Worm (Caenorhabditis elegans) whole organism, midembryonic: ENCODE results near the gene Y59C2A.2.
A peak's percentile ranks its signal among the peaks of the same experiment; 100 is the strongest.

Experiments
- T22C8.4 ChIP-seq: fragments of 200-800 bp; sonication (Bioruptor generic); IDR thresholded peaks from 2 replicates; pipeline ENCODE4 v1.3.6; 2022; ENCODE audit warnings: missing genetic modification characterization, missing compliant biosample characterization
- cog-1 ChIP-seq: sonication (generic microtip); optimal IDR thresholded peaks from 2 replicates; lab custom pipeline; 2016; ENCODE audit warnings: missing genetic modification characterization, missing compliant biosample characterization
- flt-1 ChIP-seq: fragments of 200-800 bp; sonication (Bioruptor generic); IDR thresholded peaks from 2 replicates; pipeline ENCODE4 v1.3.6; 2022; ENCODE audit warnings: missing genetic modification characterization, missing compliant biosample characterization
- klf-2 ChIP-seq: fragments of 200-800 bp; sonication (Bioruptor generic); conservative IDR thresholded peaks from 2 replicates; pipeline ENCODE4 v1.3.6; 2022; ENCODE audit warnings: missing genetic modification reagents, missing genetic modification characterization, missing compliant biosample characterization
- med-1 ChIP-seq: sonication (generic microtip); optimal IDR thresholded peaks from 2 replicates; lab custom pipeline; 2017; ENCODE audit warnings: missing genetic modification characterization, mild to moderate bottlenecking, missing compliant biosample characterization, antibody characterized with exemption, missing genetic modification reagents; ENCODE audit not compliant: insufficient read depth
- ref-1 ChIP-seq: fragments of 200-800 bp; sonication (Bioruptor generic); conservative IDR thresholded peaks from 2 replicates; pipeline ENCODE4 v1.3.6; 2022; ENCODE audit warnings: missing genetic modification reagents, missing genetic modification characterization, missing compliant biosample characterization
- tab-1 ChIP-seq: fragments of 200-800 bp; sonication (Bioruptor generic); IDR thresholded peaks from 2 replicates; pipeline ENCODE4 v1.3.6; 2022; ENCODE audit warnings: missing genetic modification characterization, missing compliant biosample characterization
- ztf-23 ChIP-seq: fragments of 200-800 bp; sonication (Bioruptor generic); IDR thresholded peaks from 2 replicates; pipeline ENCODE4 v1.3.6; 2022; ENCODE audit warnings: missing genetic modification reagents, missing genetic modification characterization, missing compliant biosample characterization
- ztf-29 ChIP-seq: fragments of 200-800 bp; sonication (Bioruptor generic); IDR thresholded peaks from 2 replicates; pipeline ENCODE4 v1.3.6; 2022; ENCODE audit warnings: missing genetic modification reagents, missing genetic modification characterization, missing compliant biosample characterization

The Y59C2A.2 gene

DNA sequence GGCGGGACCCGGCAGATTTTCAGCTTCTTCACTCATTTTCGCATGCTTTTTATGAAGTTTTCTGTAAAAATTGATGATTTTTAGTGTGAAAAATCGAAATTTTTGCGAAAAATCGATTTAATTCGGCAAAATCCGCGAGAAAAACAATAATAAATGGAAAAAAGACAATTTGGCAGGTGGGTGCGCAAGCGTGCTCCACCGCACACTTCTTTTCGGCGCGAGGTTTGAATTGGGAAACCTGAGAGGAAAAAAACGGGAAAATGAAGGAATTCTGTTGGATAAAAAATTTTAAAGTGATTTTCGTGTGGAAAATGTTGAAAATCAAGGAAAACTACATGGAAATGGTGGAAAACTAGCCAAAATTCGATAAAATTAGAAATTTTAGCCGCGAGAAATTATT is at the start of gene Y59C2A.2:
TSS of gene Y59C2A.2 (minus strand) at position 61 of the 400 bp plus-strand sequence.
- no peak for TF ChIP-seq T22C8.4
- TF ChIP-seq ref-1 (GFP tag; lab: Robert Waterston, UW), result no peak
- no peak for TF ChIP-seq med-1
- no peak for TF ChIP-seq flt-1
- TF ChIP-seq tab-1 (GFP tag; lab: Robert Waterston, UW), result no peak
- TF ChIP-seq klf-2, result no peak
- no peak for TF ChIP-seq ztf-29 (GFP tag; lab: Robert Waterston, UW)
- TF ChIP-seq cog-1 (tag; lab: Kevin White, UChicago), result no peak
- TF ChIP-seq ztf-23 (GFP tag; lab: Robert Waterston, UW), result no peak

DNA sequence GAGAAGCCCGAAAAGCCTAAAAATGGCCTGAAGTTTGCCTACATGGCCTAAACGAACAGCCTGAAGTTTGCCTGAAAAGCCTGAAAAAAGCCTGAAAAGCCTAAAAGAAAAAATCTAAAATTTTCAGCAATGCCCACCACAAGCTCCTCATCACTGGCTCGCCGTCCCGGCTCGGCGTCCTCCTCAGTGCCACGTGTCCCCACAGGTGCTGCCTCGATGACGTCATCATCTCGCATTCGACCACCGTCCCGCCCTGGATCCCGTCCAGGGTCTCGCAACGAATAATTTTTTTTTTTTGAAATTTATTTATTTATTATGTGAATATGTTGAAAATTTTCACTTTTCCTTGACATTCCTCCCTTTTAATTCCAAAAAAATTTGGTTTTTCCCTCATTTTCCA is 49.7 kb upstream of the Y59C2A.2 start:
- no peak for TF ChIP-seq tab-1 (GFP tag; lab: Robert Waterston, UW)
- no peak for TF ChIP-seq ztf-29 (GFP tag; lab: Robert Waterston, UW)
- TF ChIP-seq flt-1, result no peak

DNA sequence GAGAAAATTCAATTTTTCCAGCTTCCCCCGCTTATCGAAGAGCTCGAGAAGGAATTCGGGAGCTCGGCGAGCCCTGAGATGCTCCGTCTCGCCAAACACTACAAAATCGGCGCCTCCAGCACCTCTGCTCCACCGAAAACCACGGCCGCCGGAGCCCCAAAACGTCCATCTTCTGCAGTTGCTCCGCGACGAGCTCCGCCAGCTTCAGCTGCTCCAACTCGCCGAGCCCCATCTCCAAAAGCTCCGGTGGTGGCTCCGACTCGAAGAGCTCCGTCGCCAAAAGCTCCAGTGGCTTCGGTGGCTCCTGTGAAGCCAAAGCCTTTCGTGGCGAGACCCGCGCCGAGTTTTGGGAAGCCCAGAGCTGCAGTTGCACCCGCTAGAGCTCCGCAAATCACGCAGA is 47.7 kb upstream of the Y59C2A.2 start:
- no peak for TF ChIP-seq med-1
- TF ChIP-seq ztf-29 (GFP tag; lab: Robert Waterston, UW), result no peak
- TF ChIP-seq ref-1 (GFP tag; lab: Robert Waterston, UW), result peak; percentile 30; the same call in 1 of the 2 replicates
- TF ChIP-seq flt-1, result no peak

DNA sequence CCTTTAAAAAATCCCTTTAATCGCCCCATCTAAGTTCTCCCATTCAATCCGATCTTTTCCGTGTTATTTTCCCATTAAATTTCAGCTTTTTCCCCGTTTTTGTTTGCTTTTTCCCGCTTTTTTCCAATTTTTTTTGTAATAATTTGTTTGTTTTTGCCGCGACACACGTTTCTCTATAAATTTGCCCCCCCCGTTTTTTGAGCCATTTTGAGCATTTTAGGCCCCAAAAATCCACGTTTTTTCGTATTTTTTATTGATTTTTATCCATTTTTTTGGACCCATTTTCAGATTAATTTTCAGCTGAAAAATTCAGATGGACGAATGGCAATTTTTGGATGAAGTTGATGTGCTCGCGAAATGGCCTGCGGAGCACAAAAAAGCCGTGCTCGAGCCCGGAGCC is 39.4 kb upstream of the Y59C2A.2 start, which contains the start of gene F54A3.2:
TSS of gene F54A3.2 (plus strand) at position 301 of the 400 bp plus-strand sequence.
- TF ChIP-seq ztf-23 (GFP tag; lab: Robert Waterston, UW), result no peak
- no peak for TF ChIP-seq klf-2
- no peak for TF ChIP-seq flt-1
- no peak for TF ChIP-seq med-1
- TF ChIP-seq cog-1 (tag; lab: Kevin White, UChicago), result no peak
- TF ChIP-seq T22C8.4, result no peak
- no peak for TF ChIP-seq ztf-29 (GFP tag; lab: Robert Waterston, UW)
- no peak for TF ChIP-seq ref-1 (GFP tag; lab: Robert Waterston, UW)
- no peak for TF ChIP-seq tab-1 (GFP tag; lab: Robert Waterston, UW)

DNA sequence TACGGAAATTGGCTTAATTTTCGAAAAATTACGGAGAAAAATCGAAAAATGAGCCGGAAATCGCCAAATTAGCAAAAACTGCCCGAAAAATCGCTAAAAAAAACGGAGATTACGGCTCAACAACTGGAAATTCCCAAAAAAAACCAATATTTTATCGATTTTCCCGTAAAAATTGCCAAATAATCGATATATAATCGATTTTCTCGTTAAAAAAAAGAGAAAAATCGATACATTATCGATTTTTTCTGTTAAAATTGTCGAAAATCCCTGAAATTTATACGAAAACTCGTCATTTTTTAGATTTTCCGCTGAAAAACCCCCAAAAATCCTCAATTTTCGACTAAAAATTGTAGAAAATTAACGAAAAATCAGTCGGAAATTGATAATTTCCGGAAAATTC is 32.4 kb upstream of the Y59C2A.2 start:
- no peak for TF ChIP-seq ztf-29 (GFP tag; lab: Robert Waterston, UW)
- TF ChIP-seq T22C8.4, result 0 out of 2 replicates have a peak, but pooled peaks have one; percentile 6
- TF ChIP-seq flt-1, result no peak
- TF ChIP-seq med-1, result no peak
- no peak for TF ChIP-seq cog-1 (tag; lab: Kevin White, UChicago)
- TF ChIP-seq ztf-23 (GFP tag; lab: Robert Waterston, UW), result no peak
- no peak for TF ChIP-seq klf-2
- TF ChIP-seq tab-1 (GFP tag; lab: Robert Waterston, UW), result no peak

DNA sequence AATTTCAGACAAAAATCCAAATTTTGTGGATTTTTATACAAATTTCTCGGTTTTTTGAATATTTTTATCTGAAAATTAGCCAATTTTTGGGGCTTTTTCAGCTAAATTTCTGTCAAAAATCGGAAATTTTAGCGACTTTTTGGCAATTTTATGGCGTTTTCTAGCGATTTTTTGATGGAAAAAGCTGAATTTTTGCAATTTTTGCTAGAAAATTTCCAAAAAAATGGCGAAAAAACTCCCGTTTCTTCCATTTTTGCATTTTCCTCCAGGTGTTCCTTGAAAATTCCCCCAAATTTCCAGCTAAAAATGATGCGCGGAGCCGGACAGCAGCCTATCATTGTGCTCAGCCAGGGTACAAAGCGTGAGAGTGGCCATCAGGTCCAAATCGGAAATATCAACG is 29.3 kb upstream of the Y59C2A.2 start, which contains the start of gene cct-3:
TSS of gene cct-3 (plus strand) at position 301 of the 400 bp plus-strand sequence.
- TF ChIP-seq ztf-29 (GFP tag; lab: Robert Waterston, UW), result no peak
- TF ChIP-seq med-1, result no peak
- TF ChIP-seq ref-1 (GFP tag; lab: Robert Waterston, UW), result no peak

DNA sequence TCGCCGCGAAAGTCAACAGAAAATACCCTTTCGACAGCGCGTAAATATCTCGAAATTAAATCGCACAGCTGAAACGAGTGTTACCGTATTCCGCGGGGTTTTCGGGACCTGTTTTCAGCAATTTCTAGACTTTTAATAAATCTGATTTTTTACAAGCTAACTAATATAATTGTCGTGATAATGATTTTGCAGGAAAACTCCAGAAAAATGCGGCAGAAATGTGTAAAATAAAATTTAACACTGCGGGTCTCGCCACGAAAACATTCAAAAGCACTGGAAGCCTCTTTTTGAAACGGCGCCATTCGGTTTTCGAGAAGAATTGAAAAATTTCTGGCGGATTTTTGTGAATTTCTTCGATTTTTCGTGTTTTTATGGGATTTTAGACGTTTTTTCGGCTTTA is 28.5 kb upstream of the Y59C2A.2 start, which contains the start of gene F54A3.6:
TSS of gene F54A3.6 (minus strand) at position 42 of the 400 bp plus-strand sequence.
- 0 out of 2 replicates have a peak, but pooled peaks have one; percentile 31 for TF ChIP-seq ztf-23 (GFP tag; lab: Robert Waterston, UW)

DNA sequence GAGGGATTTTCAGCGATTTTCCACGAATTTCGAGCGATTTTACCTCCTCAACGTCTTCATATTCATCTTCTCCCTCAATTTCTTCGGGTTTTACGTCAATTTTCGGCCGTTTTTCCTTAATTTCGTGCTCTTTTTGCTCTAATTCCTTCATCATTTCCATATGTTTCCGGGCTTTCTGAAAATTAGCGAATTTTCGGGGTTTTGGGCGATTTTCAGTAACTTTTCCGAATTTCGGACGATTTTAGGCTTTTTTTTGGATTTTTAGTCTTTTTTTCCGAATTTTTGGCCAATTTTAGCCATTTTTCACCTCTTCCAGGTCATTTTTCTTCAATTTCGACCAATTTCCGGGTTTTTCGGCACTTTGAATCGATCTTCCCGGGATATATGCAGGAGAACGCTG is 26.4 kb upstream of the Y59C2A.2 start:
- TF ChIP-seq flt-1, result no peak
- TF ChIP-seq klf-2, result no peak
- no peak for TF ChIP-seq med-1
- TF ChIP-seq T22C8.4, result no peak
- TF ChIP-seq ztf-23 (GFP tag; lab: Robert Waterston, UW), result no peak
- no peak for TF ChIP-seq ref-1 (GFP tag; lab: Robert Waterston, UW)
- no peak for TF ChIP-seq tab-1 (GFP tag; lab: Robert Waterston, UW)
- no peak for TF ChIP-seq ztf-29 (GFP tag; lab: Robert Waterston, UW)
- TF ChIP-seq cog-1 (tag; lab: Kevin White, UChicago), result no peak

DNA sequence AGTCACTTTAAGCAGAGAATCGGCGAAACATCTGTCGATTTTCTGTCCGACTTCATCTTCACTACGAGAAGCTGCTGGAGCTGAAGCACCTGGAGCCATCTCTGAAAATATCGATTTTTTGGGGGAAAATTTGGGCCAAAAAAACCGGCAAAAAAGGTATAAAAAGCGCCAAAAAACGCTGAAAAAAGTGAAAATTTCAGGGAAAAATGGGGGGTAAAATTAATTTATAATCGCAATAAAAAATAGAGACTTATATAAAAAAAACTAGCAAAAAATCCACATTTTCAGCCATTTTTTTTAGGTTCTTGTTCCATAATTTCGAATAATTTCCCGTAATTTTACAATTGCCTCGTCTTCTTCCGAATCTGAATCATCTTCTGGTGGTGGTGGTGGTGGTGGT is 21.7 kb upstream of the Y59C2A.2 start, which contains the start of gene F54A3.5:
TSS of gene F54A3.5 (minus strand) at position 101 of the 400 bp plus-strand sequence.
- TF ChIP-seq ztf-29 (GFP tag; lab: Robert Waterston, UW), result no peak
- no peak for TF ChIP-seq T22C8.4
- TF ChIP-seq tab-1 (GFP tag; lab: Robert Waterston, UW), result no peak
- no peak for TF ChIP-seq ztf-23 (GFP tag; lab: Robert Waterston, UW)
- TF ChIP-seq med-1, result no peak
- no peak for TF ChIP-seq cog-1 (tag; lab: Kevin White, UChicago)
- no peak for TF ChIP-seq flt-1
- no peak for TF ChIP-seq klf-2
- TF ChIP-seq ref-1 (GFP tag; lab: Robert Waterston, UW), result no peak

DNA sequence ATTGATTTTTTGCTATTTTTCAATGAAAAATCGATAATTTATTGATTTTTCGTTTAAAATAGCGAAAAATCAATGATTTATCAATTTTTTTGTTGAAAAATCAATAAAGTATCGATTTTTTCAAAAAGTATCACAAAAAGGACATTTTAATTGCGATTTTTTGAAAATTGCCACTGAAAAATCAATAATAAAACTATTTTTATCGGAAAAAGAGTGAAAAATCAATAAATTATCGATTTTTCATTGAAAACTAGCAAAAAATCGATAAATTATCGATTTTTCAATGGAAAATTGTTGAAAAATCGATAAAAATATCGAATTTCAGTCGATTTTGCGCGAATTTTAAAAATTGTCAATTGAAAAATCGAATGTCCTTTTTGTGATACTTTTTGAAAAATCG is 21.0 kb upstream of the Y59C2A.2 start:
- TF ChIP-seq T22C8.4, result peak; percentile 58; the same call in 1 of the 2 replicates

DNA sequence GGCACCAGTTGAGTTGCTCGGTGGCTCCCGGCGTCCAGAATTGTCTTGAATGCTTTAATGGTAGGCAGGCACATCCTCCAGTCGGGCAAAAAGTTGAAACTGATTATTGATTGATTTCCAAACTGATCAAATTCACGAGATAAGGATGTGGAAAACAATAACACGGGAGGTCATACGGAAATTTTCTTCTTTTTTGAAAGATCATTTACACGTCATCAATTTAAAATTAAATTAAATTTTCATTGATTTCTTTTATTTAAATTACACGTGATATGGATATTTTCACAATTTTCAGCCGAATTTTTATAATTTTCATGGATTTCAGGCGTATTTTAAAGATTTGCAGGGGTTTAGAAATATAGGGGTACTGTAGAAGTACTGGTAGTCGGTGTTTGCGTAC is 19.5 kb upstream of the Y59C2A.2 start, which contains the start of gene cbs-2:
TSS of gene cbs-2 (minus strand) at position 101 of the 400 bp plus-strand sequence.
- TF ChIP-seq klf-2, result no peak
- TF ChIP-seq cog-1 (tag; lab: Kevin White, UChicago), result no peak
- no peak for TF ChIP-seq tab-1 (GFP tag; lab: Robert Waterston, UW)
- no peak for TF ChIP-seq ztf-29 (GFP tag; lab: Robert Waterston, UW)
- TF ChIP-seq T22C8.4, result no peak
- no peak for TF ChIP-seq flt-1
- TF ChIP-seq ref-1 (GFP tag; lab: Robert Waterston, UW), result no peak
- no peak for TF ChIP-seq ztf-23 (GFP tag; lab: Robert Waterston, UW)
- no peak for TF ChIP-seq med-1
